Fruit fly (Drosophila melanogaster): Measurements from ENCODE around the gene CG13606.

CG13606 gene

DNA sequence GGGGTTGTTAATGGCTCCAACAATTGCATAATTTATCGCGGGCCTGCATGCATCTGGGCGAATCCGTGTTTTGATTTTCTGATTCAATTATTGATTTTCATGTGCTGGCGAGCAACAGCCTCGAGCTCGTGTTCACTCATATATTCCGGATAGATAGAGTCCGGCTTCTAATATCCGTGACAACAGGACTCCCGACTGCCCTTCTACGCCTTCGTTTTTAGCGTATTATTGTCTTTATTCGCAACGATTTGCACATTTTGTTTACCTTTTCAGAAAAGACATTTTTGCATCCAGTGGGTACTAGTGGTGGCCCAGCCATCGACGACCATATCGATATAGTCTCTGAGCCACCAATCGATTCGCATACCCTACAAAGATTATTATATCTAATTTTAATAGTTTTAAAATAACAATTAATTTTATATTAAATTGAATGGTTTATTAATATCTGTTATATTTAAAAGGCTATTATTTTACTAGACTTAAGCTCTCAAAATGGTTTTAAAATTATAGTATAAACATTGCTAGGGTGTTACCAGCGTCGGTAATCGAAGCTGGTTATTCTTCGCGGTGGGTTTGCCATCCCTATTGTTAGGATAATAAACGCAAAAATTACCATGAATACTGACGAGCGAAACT lies 11.1 kb upstream of the CG13606 start, which contains the start of the genes Myo95E and TBC1d7 (continued):
- TF ChIP-seq Elba2 (GFP tag; optimal IDR thresholded peaks at IDR 0.05) = peak; percentile 48
- TF ChIP-seq CG13123 (GFP tag; optimal IDR thresholded peaks at IDR 0.05) = peak; percentile 70
- peak; percentile 93 for TF ChIP-seq ranshi (GFP tag; IDR thresholded peaks at IDR 0.05)
- peak; percentile 79 for TF ChIP-seq seq (GFP tag; IDR thresholded peaks at IDR 0.05)
- no peak for TF ChIP-seq Deaf1 (tag; optimal IDR thresholded peaks at IDR 0.05)
- no peak for TF ChIP-seq cad (GFP tag; optimal IDR thresholded peaks at IDR 0.05)
- TF ChIP-seq hbn (GFP tag; IDR thresholded peaks at IDR 0.05; ENCODE audit: partially characterized antibody) = peak; percentile 64
- peak; percentile 79 for TF ChIP-seq CG12155 (GFP tag; optimal IDR thresholded peaks at IDR 0.05)
- TF ChIP-seq lola (GFP tag; optimal IDR thresholded peaks at IDR 0.05) = peak in 1 of 3 experiments; percentile 83
- TF ChIP-seq CG4282 (GFP tag; optimal IDR thresholded peaks at IDR 0.05) = no peak
- TF ChIP-seq Bdp1 (GFP tag; optimal IDR thresholded peaks at IDR 0.05) = no peak
- TF ChIP-seq phol (tag; optimal IDR thresholded peaks at IDR 0.05) = peak; percentile 92
- peak; percentile 70; the same call in 1 of the 2 replicates for TF ChIP-seq sens-2 (GFP tag; IDR thresholded peaks at IDR 0.05)
- peak; percentile 75; the same call in 1 of the 2 replicates for TF ChIP-seq Doc2 (GFP tag; IDR thresholded peaks at IDR 0.05)
- TF ChIP-seq emc (GFP tag; optimal IDR thresholded peaks at IDR 0.05) = peak; percentile 50
- TF ChIP-seq CG10543 (GFP tag; optimal IDR thresholded peaks at IDR 0.05) = no peak
- peak; percentile 79 for TF ChIP-seq CG12299 (tag; optimal IDR thresholded peaks at IDR 0.05)
- peak; percentile 84 for TF ChIP-seq CG10267 (tag; optimal IDR thresholded peaks at IDR 0.05)
- TF ChIP-seq ash1 (GFP tag; optimal IDR thresholded peaks at IDR 0.05) = no peak
- TF ChIP-seq gfzf (GFP tag; optimal IDR thresholded peaks at IDR 0.05) = no peak
- TF ChIP-seq Lim3 (GFP tag; IDR thresholded peaks at IDR 0.05) = peak; percentile 85
- TF ChIP-seq Drgx (GFP tag; IDR thresholded peaks at IDR 0.05) = peak; percentile 89
- TF ChIP-seq CG2712 (tag; optimal IDR thresholded peaks at IDR 0.05) = peak; percentile 94
- TF ChIP-seq shn (GFP tag; optimal IDR thresholded peaks at IDR 0.05) = peak; percentile 15
- peak; percentile 87 for TF ChIP-seq CG10209 (GFP tag; optimal IDR thresholded peaks at IDR 0.05)
- peak; percentile 82 for TF ChIP-seq CG15514 (GFP tag; optimal IDR thresholded peaks at IDR 0.05)
- TF ChIP-seq D19B (GFP tag; optimal IDR thresholded peaks at IDR 0.05) = peak; percentile 98
- peak; percentile 33 to 91 for TF ChIP-seq Hr51 (GFP tag; optimal IDR thresholded peaks at IDR 0.05)
- no peak for TF ChIP-seq CG12071 (GFP tag; optimal IDR thresholded peaks at IDR 0.05)
- TF ChIP-seq Nf-YC (tag; optimal IDR thresholded peaks at IDR 0.05) = no peak
- peak; percentile 60 for TF ChIP-seq CG7271 (tag; optimal IDR thresholded peaks at IDR 0.05)
- TF ChIP-seq Ssrp (tag; optimal IDR thresholded peaks at IDR 0.05) = peak; percentile 86
- TF ChIP-seq tio (GFP tag; optimal IDR thresholded peaks at IDR 0.05) = no peak
- TF ChIP-seq jing (GFP tag; optimal IDR thresholded peaks at IDR 0.05) = no peak
- peak; percentile 91 for TF ChIP-seq HLH3B (GFP tag; IDR thresholded peaks at IDR 0.05)
- TF ChIP-seq Adf1 (GFP tag; IDR thresholded peaks at IDR 0.05) = peak; percentile 65; the same call in 1 of the 2 replicates
- peak; percentile 54 for TF ChIP-seq CG4328 (GFP tag; optimal IDR thresholded peaks at IDR 0.05)
- peak; percentile 90 for TF ChIP-seq Hr3 (GFP tag; optimal IDR thresholded peaks at IDR 0.05)
- TF ChIP-seq br (optimal IDR thresholded peaks at IDR 0.05) = no peak
- peak; percentile 89 for TF ChIP-seq CG9727 (GFP tag; optimal IDR thresholded peaks at IDR 0.05)
- peak; percentile 73 for TF ChIP-seq CG11085 (GFP tag; IDR thresholded peaks at IDR 0.05)
- peak; percentile 61 for TF ChIP-seq vfl (GFP tag; optimal IDR thresholded peaks at IDR 0.05)
- TF ChIP-seq gcm (GFP tag; optimal IDR thresholded peaks at IDR 0.05) = no peak
- peak; percentile 22 for TF ChIP-seq repo (GFP tag; optimal IDR thresholded peaks at IDR 0.05)
- peak; percentile 98 for TF ChIP-seq Ptx1 (GFP tag; IDR thresholded peaks at IDR 0.05)
- no peak for TF ChIP-seq ERR (GFP tag; optimal IDR thresholded peaks at IDR 0.05)
- peak; percentile 79 for TF ChIP-seq bowl (GFP tag; IDR thresholded peaks at IDR 0.05)
- peak; percentile 59 for TF ChIP-seq crol (GFP tag; IDR thresholded peaks at IDR 0.05)
- peak; percentile 90 for TF ChIP-seq CG13424 (tag; optimal IDR thresholded peaks at IDR 0.05)
- peak; percentile 72 for TF ChIP-seq Usf (GFP tag; optimal IDR thresholded peaks at IDR 0.05)

All from whole organism, embryonic.